Fruit fly (Drosophila melanogaster): ENCODE measurements around the gene Meltrin.

DNA sequence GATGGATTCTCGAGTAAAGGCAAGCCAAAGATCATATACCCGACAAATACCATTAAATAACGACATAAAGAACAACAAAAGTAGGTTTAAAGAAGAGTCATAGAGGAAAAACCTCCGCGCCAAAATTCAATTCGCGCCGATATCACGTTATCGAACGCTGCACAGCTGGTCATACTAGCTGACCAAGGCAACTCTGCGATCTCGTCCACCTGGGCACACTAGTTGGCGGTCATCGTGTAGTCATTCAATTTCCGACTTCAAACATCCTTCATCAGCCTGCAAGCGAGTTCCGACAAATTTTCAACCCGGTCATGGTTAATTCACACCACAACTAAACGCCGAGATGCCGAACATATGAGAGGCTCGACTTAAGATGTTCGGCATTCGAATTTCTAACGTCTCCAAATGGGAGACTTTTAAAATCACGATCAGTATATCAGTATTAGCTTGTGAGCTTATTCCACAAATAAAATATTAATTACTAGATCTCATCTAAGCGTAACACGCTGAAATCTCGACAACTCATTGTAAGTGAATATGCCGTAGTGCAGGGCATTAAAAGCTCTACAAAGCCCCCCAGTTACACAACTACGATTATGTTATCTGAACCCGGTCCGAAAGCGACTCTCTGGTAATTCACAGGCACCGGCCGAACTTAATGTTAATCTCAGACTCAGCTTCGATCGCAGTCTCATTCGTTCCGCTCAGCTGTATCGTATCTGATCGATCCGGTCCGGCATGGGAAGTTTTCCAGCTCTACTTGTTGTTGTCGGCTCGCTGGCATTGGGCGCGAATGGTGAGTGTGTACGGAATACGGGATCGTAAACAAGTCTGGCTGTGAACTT, 40.1 kb downstream of the Meltrin start, which contains the start of gene CG3505:
- TF ChIP-seq dsf (GFP tag; optimal IDR thresholded peaks at IDR 0.05; ENCODE audit: borderline replicate concordance), result no peak
- TF ChIP-seq Dfd (GFP tag; optimal IDR thresholded peaks at IDR 0.05), result no peak
- no peak for TF ChIP-seq dmrt93B (GFP tag; optimal IDR thresholded peaks at IDR 0.05)
- TF ChIP-seq jim (GFP tag; optimal IDR thresholded peaks at IDR 0.05), result no peak
- TF ChIP-seq tai (GFP tag; optimal IDR thresholded peaks at IDR 0.05), result no peak
- TF ChIP-seq fru (GFP tag; optimal IDR thresholded peaks at IDR 0.05), result peak; percentile 47
- no peak for TF ChIP-seq pan (optimal IDR thresholded peaks at IDR 0.05)
